Fruit fly (Drosophila melanogaster): ENCODE measurements around the gene CG31189.
A peak's percentile ranks its signal among the peaks of the same experiment; 100 is the strongest.

CG31189 gene

DNA sequence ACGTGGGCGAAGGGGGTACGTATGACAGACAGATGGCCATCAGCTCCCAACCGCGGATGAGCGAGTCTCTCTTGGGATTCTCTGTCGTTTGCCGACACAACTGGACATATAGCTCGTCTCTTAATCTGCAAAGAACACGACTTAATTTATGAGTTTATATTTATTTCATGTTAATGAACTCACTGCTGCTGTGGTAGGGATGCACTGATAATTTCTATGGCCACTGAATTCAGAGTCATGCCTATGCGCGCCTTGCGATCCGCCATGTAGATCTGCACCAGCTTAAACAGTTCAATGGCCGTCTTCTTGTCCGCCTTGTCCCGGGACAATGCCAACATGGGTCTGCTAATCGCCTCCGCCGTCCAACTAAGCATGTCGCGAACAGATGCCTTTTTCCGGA lies 39.3 kb upstream of the CG31189 start:
- TF ChIP-seq CG8159 (tag; optimal IDR thresholded peaks at IDR 0.05) (no peak), EcR (GFP tag; optimal IDR thresholded peaks at IDR 0.05) (peak; percentile 87)

DNA sequence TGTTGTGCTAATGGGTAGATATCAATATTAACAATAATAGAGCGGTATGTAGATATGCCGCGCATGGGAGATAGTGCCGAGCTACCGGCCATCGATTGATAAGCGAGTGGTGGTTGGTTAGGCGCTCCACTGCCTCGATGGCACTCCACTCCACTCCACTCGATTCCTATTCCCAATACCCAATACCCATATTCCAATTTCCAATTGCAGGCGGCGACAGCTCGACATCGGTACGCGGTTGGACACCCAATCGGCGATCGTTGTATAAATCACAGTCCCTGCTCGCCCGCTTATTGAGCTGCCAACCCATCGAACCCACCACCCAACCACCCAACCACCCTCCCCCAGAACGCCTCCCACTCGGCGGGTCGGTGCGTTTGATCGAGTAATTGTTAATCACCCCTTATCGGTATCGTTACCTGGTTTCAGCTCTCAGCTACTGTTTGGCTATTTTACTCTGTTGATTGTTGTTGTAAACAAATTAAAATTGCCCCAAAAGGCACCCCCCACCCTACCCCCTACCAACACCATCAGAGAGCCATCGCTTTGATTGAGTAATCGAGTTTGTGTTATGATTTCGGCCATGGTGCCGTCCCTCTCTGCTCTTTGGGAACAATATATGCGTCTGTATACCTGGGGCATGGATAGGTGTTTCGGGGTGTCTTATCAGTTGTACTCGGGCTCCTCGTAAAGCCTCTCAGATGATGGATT lies 35.4 kb upstream of the CG31189 start, which contains the start of gene HHEX:
Gene HHEX, minus strand, starts transcription at position 51 of the 711 bp plus-strand sequence.
- no peak for TF ChIP-seq fd96Ca (GFP tag; IDR thresholded peaks at IDR 0.05)
- no peak for TF ChIP-seq CG8301 (tag; optimal IDR thresholded peaks at IDR 0.05)
- TF ChIP-seq Pif1A (GFP tag; optimal IDR thresholded peaks at IDR 0.05): no peak
- TF ChIP-seq CG34367 (tag; optimal IDR thresholded peaks at IDR 0.05): no peak
- no peak for TF ChIP-seq CG14655 (GFP tag; optimal IDR thresholded peaks at IDR 0.05)
- no peak for TF ChIP-seq EcR (GFP tag; optimal IDR thresholded peaks at IDR 0.05)
- no peak for TF ChIP-seq CG9948 (tag; optimal IDR thresholded peaks at IDR 0.05)
- no peak for TF ChIP-seq CG10348 (GFP tag; IDR thresholded peaks at IDR 0.05)
- no peak for TF ChIP-seq Pif1B (GFP tag; optimal IDR thresholded peaks at IDR 0.05)
- TF ChIP-seq Snoo (tag; optimal IDR thresholded peaks at IDR 0.05): no peak
- TF ChIP-seq gl (tag; optimal IDR thresholded peaks at IDR 0.05): no peak
- TF ChIP-seq CG17806 (tag; optimal IDR thresholded peaks at IDR 0.05): no peak
- no peak for TF ChIP-seq CG12605 (GFP tag; IDR thresholded peaks at IDR 0.05)
- no peak for TF ChIP-seq D1 (tag; optimal IDR thresholded peaks at IDR 0.05)
- no peak for TF ChIP-seq CG13204 (GFP tag; optimal IDR thresholded peaks at IDR 0.05)
- TF ChIP-seq CG32121 (GFP tag; IDR thresholded peaks at IDR 0.05): no peak

DNA sequence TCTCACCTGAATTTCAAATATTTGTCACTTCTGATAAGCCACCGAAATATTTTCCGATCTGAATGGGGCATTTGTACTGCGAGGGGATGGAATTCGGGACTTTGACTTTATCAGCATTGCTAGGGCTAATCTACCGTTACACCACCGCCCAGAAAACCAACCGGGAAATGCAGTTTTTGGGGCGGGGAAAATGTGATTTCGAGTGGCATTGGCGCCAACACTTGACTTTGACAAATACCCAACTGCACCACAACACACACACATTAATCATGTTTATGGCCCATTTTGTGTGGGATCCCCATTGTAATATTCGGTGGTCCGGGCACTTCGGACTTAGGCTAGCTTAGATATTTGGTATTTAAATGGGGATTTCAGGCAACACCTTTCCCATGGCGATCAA lies 33.3 kb upstream of the CG31189 start:
- TF ChIP-seq fd96Ca (GFP tag; IDR thresholded peaks at IDR 0.05) (no peak), CG8159 (tag; optimal IDR thresholded peaks at IDR 0.05) (no peak), CG9948 (tag; optimal IDR thresholded peaks at IDR 0.05) (no peak), rn (GFP tag; IDR thresholded peaks at IDR 0.05) (no peak), EcR (GFP tag; optimal IDR thresholded peaks at IDR 0.05) (no peak), CG34367 (tag; optimal IDR thresholded peaks at IDR 0.05) (no peak), CG10348 (GFP tag; IDR thresholded peaks at IDR 0.05) (no peak), CG14655 (GFP tag; optimal IDR thresholded peaks at IDR 0.05) (no peak)

DNA sequence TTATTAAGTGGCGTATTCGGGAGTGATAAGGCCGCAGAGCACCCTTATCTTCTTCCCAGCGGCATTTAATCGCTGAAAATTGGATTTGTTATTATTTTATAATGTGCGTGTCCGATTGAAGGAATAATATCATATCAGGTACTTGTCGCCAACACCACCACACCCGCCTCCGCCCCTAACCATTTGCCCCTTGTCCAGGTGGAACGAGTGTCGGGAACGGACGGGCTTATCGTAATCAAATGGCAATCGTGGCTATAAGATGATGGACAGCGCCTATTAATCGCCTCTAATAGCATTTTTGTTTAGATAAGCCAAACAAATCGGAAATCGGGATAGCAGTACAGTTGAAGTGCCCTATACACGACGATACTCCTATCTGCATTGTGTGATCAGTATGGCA lies 32.6 kb upstream of the CG31189 start:
- no peak for TF ChIP-seq CG14655 (GFP tag; optimal IDR thresholded peaks at IDR 0.05)
- no peak for TF ChIP-seq Ets98B (GFP tag; IDR thresholded peaks at IDR 0.05)
- no peak for TF ChIP-seq Pif1A (GFP tag; optimal IDR thresholded peaks at IDR 0.05)
- no peak for TF ChIP-seq Snoo (tag; optimal IDR thresholded peaks at IDR 0.05)
- TF ChIP-seq CG17806 (tag; optimal IDR thresholded peaks at IDR 0.05): no peak
- no peak for TF ChIP-seq CG9948 (tag; optimal IDR thresholded peaks at IDR 0.05)
- TF ChIP-seq CG8301 (tag; optimal IDR thresholded peaks at IDR 0.05): no peak
- no peak for TF ChIP-seq rn (GFP tag; IDR thresholded peaks at IDR 0.05)
- no peak for TF ChIP-seq Pif1B (GFP tag; optimal IDR thresholded peaks at IDR 0.05)
- no peak for TF ChIP-seq CG13204 (GFP tag; optimal IDR thresholded peaks at IDR 0.05)
- TF ChIP-seq CG34367 (tag; optimal IDR thresholded peaks at IDR 0.05): no peak
- TF ChIP-seq fd96Ca (GFP tag; IDR thresholded peaks at IDR 0.05): no peak
- TF ChIP-seq CG8159 (tag; optimal IDR thresholded peaks at IDR 0.05): no peak
- TF ChIP-seq CG10348 (GFP tag; IDR thresholded peaks at IDR 0.05): no peak
- no peak for TF ChIP-seq CG32121 (GFP tag; IDR thresholded peaks at IDR 0.05)
- no peak for TF ChIP-seq CG15710 (tag; optimal IDR thresholded peaks at IDR 0.05)
- TF ChIP-seq CG4496 (GFP tag; IDR thresholded peaks at IDR 0.05): no peak

DNA sequence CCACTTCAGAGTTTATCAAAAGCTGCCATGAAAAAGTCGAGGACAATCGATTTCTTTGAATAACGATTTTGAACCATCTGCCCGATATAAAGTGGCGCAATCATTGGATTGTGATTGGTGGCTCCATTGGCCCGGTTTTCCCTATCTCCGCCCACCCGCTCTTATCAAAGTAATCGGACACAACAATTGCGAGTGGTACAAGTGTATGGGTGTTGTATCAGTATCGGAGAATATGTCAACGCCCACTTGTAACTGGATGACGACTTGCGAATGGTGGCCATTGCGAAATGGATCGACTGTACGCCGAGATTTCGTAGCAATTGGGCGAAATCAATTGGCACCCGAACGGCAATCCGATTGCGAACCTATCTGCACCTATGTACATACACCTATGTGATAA lies 31.9 kb upstream of the CG31189 start:
- no peak for TF ChIP-seq CG10348 (GFP tag; IDR thresholded peaks at IDR 0.05)
- no peak for TF ChIP-seq Ets98B (GFP tag; IDR thresholded peaks at IDR 0.05)
- no peak for TF ChIP-seq Snoo (tag; optimal IDR thresholded peaks at IDR 0.05)
- TF ChIP-seq fd96Ca (GFP tag; IDR thresholded peaks at IDR 0.05): no peak
- TF ChIP-seq Pif1B (GFP tag; optimal IDR thresholded peaks at IDR 0.05): no peak
- TF ChIP-seq D1 (tag; optimal IDR thresholded peaks at IDR 0.05): no peak

DNA sequence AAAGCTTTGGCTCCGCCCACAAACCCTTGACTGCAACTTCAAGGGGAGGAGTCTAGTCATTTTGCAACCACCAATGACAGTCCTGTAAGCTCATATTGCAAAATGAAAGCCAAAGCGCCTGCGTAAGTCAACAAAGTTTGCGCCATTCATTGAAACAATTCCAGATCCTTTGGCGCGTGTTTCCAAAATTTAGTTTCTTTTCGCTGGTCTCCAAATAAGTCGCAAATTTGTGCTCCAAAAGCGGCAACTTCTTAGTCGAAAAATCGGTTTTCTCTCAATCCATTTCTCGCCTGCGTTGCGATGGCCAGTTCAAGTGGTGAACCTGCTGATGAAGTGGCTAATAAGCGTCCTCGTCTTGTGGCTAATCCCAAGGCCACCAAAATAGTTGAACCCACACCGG lies 28.1 kb upstream of the CG31189 start, which contains the start of gene dmrt93B:
Gene dmrt93B, plus strand, starts transcription at position 301 of the 400 bp plus-strand sequence.
- TF ChIP-seq Snoo (tag; optimal IDR thresholded peaks at IDR 0.05): no peak
- no peak for TF ChIP-seq CG34367 (tag; optimal IDR thresholded peaks at IDR 0.05)
- TF ChIP-seq Ets98B (GFP tag; IDR thresholded peaks at IDR 0.05): no peak
- TF ChIP-seq CG15710 (tag; optimal IDR thresholded peaks at IDR 0.05): no peak
- no peak for TF ChIP-seq CG13204 (GFP tag; optimal IDR thresholded peaks at IDR 0.05)
- TF ChIP-seq CG9948 (tag; optimal IDR thresholded peaks at IDR 0.05): no peak
- TF ChIP-seq CG10348 (GFP tag; IDR thresholded peaks at IDR 0.05): no peak
- no peak for TF ChIP-seq CG17806 (tag; optimal IDR thresholded peaks at IDR 0.05)
- no peak for TF ChIP-seq CG32121 (GFP tag; IDR thresholded peaks at IDR 0.05)
- TF ChIP-seq CG12605 (GFP tag; IDR thresholded peaks at IDR 0.05): no peak

DNA sequence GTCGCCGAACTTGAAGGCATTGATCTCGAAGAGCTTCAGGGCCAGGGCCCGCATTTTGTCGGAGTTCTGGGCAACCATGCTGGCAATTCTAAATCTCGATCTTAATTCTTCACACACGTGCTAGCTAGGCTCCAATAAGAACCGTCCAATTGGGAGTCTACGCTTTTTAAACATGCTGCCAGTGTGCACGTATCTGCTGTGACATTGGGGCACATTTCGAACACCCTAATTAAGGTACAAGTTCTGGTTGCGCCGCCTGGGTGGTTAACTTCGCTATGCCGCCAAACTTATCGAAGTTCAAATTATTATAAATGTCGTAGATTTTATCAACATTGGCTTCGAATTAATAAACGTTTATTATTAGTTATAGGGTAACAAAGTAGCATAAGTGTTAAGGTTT lies 27.5 kb upstream of the CG31189 start, which contains the start of gene r-l:
Gene r-l, minus strand, starts transcription at position 179 of the 400 bp plus-strand sequence.
- TF ChIP-seq CG13204 (GFP tag; optimal IDR thresholded peaks at IDR 0.05) (no peak), D1 (tag; optimal IDR thresholded peaks at IDR 0.05) (no peak), EcR (GFP tag; optimal IDR thresholded peaks at IDR 0.05) (peak; percentile 22), fd96Ca (GFP tag; IDR thresholded peaks at IDR 0.05) (no peak), Snoo (tag; optimal IDR thresholded peaks at IDR 0.05) (no peak), CG12605 (GFP tag; IDR thresholded peaks at IDR 0.05) (no peak), CG8159 (tag; optimal IDR thresholded peaks at IDR 0.05) (no peak), CG9948 (tag; optimal IDR thresholded peaks at IDR 0.05) (no peak)

Measured in whole organism, pupa.